Worm (Caenorhabditis elegans) whole organism, L2 larva: Measurements from ENCODE around the gene nhr-56.

ENCODE experiments used
- R02D3.7 ChIP-seq: fragments of 150-350 bp; optimal IDR thresholded peaks from 2 replicates; lab custom pipeline; 2014; ENCODE audit warnings: missing biosample characterization, missing genetic modification characterization
- mab-5 ChIP-seq: fragments of 150-350 bp; optimal IDR thresholded peaks from 2 replicates; lab custom pipeline; 2014; ENCODE audit warnings: missing biosample characterization, missing genetic modification characterization

- TF ChIP-seq mab-5 (tag; lab: Kevin White, UChicago) (no peak), R02D3.7 (no peak)
Observed at ce11 chrV:2264925-2265324, 46.1 kb downstream of the nhr-56 start.
